Worm (Caenorhabditis elegans) whole organism, L2 larva: ENCODE measurements around the gene C04E6.4.

ENCODE experiments used
- R02D3.7 ChIP-seq: fragments of 150-350 bp; optimal IDR thresholded peaks from 2 replicates; lab custom pipeline; 2014; ENCODE audit warnings: missing biosample characterization, missing genetic modification characterization
- ama-1 ChIP-seq: fragments of 150-350 bp; optimal IDR thresholded peaks from 2 replicates; lab custom pipeline; 2018; ENCODE audit warnings: inconsistent platforms
- lsy-2 ChIP-seq, 2 experiments: fragments of 150-350 bp in 1 of 2; sonication (generic microtip) in 1 of 2; optimal IDR thresholded peaks; 2 replicates each; lab custom pipeline; 2014 to 2017; ENCODE audit warnings: missing biosample characterization in 2 of 2, missing genetic modification characterization in 2 of 2
- mdl-1 ChIP-seq, 2 experiments: fragments of 150-350 bp in 1 of 2; sonication (generic microtip) in 1 of 2; optimal IDR thresholded peaks; 2 replicates each; lab custom pipeline; 2017; ENCODE audit warnings: missing biosample characterization in 2 of 2, missing genetic modification characterization in 2 of 2
- nhr-21 ChIP-seq: fragments of 150-350 bp; optimal IDR thresholded peaks from 2 replicates; lab custom pipeline; 2014; ENCODE audit warnings: missing biosample characterization, missing genetic modification characterization
- nhr-25 ChIP-seq: fragments of 150-350 bp; sonication (generic microtip); optimal IDR thresholded peaks from 3 replicates; lab custom pipeline; 2014; ENCODE audit warnings: missing biosample characterization, missing genetic modification characterization
- sem-4 ChIP-seq: fragments of 150-350 bp; optimal IDR thresholded peaks from 2 replicates; lab custom pipeline; 2014; ENCODE audit warnings: missing biosample characterization, missing genetic modification reagents, missing genetic modification characterization
- snpc-4 ChIP-seq: fragments of 150-350 bp; optimal IDR thresholded peaks from 2 replicates; lab custom pipeline; 2014; ENCODE audit warnings: missing biosample characterization, missing genetic modification characterization
- zag-1 ChIP-seq: fragments of 150-350 bp; optimal IDR thresholded peaks from 2 replicates; lab custom pipeline; 2014; ENCODE audit warnings: missing biosample characterization, missing genetic modification characterization

DNA sequence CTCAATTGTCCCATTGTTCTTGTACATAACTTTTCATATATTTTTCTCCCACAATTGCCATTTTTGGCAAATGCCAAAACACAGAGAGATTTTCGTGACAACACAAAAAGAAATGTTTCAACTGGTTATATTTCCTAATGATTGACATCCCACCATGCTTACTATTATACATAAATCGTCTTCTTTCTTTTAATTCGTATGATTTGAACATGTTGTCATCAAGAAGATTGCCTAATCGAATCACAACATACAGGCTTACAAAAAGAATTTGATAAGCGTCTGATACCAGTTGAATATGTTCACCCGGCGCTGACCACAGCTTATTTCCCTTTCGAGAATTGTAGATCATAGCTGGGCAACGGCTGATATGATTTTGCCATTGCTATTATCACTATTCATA is 12.2 kb upstream of the C04E6.4 start, which contains the start of gene grd-9:
- TF ChIP-seq ama-1 = no peak
- TF ChIP-seq nhr-21 (tag; lab: Kevin White, UChicago) = no peak
- no peak for TF ChIP-seq nhr-25 (tag; lab: Kevin White, UChicago)
- no peak for TF ChIP-seq snpc-4 (tag; lab: Kevin White, UChicago)
- no peak for TF ChIP-seq R02D3.7 (tag; lab: Kevin White, UChicago)
- no peak for TF ChIP-seq zag-1
- TF ChIP-seq sem-4 (tag; lab: Kevin White, UChicago) = no peak
- TF ChIP-seq lsy-2 (tag; optimal IDR thresholded peaks at IDR 0.05; lab: Kevin White, UChicago) = no peak
- no peak for TF ChIP-seq mdl-1 (tag; optimal IDR thresholded peaks at IDR 0.05; lab: Kevin White, UChicago)
